Fruit fly (Drosophila melanogaster) whole organism, wandering third instar larva: ENCODE measurements around the gene CG1103.

ENCODE experiments used
- CG32264 ChIP-seq: fragments of 200-800 bp; sonication (Bioruptor generic); optimal IDR thresholded peaks from 2 replicates; lab custom pipeline; 2016; ENCODE audit warnings: missing biosample characterization, missing genetic modification characterization
- CrebA ChIP-seq: fragments of 200-800 bp; sonication (Bioruptor generic); optimal IDR thresholded peaks from 2 replicates; lab custom pipeline; 2016; ENCODE audit warnings: missing biosample characterization, mild to moderate bottlenecking, missing genetic modification characterization, borderline replicate concordance
- Dfd ChIP-seq: fragments of >200 bp; optimal IDR thresholded peaks from 2 replicates; lab custom pipeline; 2017; ENCODE audit warnings: missing biosample characterization, missing genetic modification characterization
- Dif ChIP-seq: fragments of 200-275, 200-300 bp; sonication (Bioruptor generic); optimal IDR thresholded peaks from 2 replicates; lab custom pipeline; 2018; ENCODE audit warnings: missing biosample characterization, missing genetic modification characterization; ENCODE audit not compliant: partially characterized antibody
- Hnf4 ChIP-seq: fragments of 200-800 bp; sonication (Bioruptor generic); optimal IDR thresholded peaks from 2 replicates; lab custom pipeline; 2016; ENCODE audit warnings: missing biosample characterization, mild to moderate bottlenecking, missing genetic modification characterization
- N ChIP-seq: fragments of >200 bp; optimal IDR thresholded peaks from 2 replicates; lab custom pipeline; 2018; ENCODE audit warnings: missing biosample characterization, missing external identifiers, missing genetic modification characterization
- OdsH ChIP-seq: fragments of 200-800 bp; sonication (Bioruptor generic); optimal IDR thresholded peaks from 2 replicates; lab custom pipeline; 2016; ENCODE audit warnings: missing biosample characterization, mild to moderate bottlenecking, missing genetic modification characterization
- Sp1 ChIP-seq: fragments of 200-800 bp; sonication (Bioruptor generic); optimal IDR thresholded peaks from 3 replicates; lab custom pipeline; 2019; ENCODE audit warnings: missing biosample characterization, mild to moderate bottlenecking, missing genetic modification characterization, moderate library complexity
- dl ChIP-seq, 2 experiments: fragments of 175-275, 200-275 bp in 1 of 2; fragments of 200-275 bp in 1 of 2; sonication (Bioruptor generic); optimal IDR thresholded peaks; lab custom pipeline; 2018; ENCODE audit warnings: mild to moderate bottlenecking in 2 of 2, missing biosample characterization in 2 of 2, missing genetic modification characterization in 2 of 2, moderate library complexity in 2 of 2; ENCODE audit not compliant: partially characterized antibody in 2 of 2, insufficient read depth in 1 of 2
- h ChIP-seq: fragments of 200-800 bp; sonication (Bioruptor generic); optimal IDR thresholded peaks from 3 replicates; lab custom pipeline; 2016; ENCODE audit warnings: missing biosample characterization, mild to moderate bottlenecking, missing genetic modification characterization
- jim ChIP-seq: fragments of 175-275, 200-325 bp; sonication (Bioruptor generic); optimal IDR thresholded peaks from 2 replicates; lab custom pipeline; 2016; ENCODE audit warnings: missing biosample characterization, mild to moderate bottlenecking, missing genetic modification characterization
- psq ChIP-seq: fragments of 200-800 bp; sonication (Bioruptor generic); optimal IDR thresholded peaks from 3 replicates; lab custom pipeline; 2017; ENCODE audit warnings: missing biosample characterization, mild to moderate bottlenecking, missing genetic modification characterization, moderate library complexity
- rgr ChIP-seq: fragments of 200-800 bp; sonication (Bioruptor generic); optimal IDR thresholded peaks from 3 replicates; lab custom pipeline; 2016; ENCODE audit warnings: missing biosample characterization, mild to moderate bottlenecking, missing genetic modification characterization
- sage ChIP-seq: fragments of 200-800 bp; sonication (Bioruptor generic); optimal IDR thresholded peaks from 2 replicates; lab custom pipeline; 2016; ENCODE audit warnings: missing biosample characterization, mild to moderate bottlenecking, missing genetic modification characterization

DNA sequence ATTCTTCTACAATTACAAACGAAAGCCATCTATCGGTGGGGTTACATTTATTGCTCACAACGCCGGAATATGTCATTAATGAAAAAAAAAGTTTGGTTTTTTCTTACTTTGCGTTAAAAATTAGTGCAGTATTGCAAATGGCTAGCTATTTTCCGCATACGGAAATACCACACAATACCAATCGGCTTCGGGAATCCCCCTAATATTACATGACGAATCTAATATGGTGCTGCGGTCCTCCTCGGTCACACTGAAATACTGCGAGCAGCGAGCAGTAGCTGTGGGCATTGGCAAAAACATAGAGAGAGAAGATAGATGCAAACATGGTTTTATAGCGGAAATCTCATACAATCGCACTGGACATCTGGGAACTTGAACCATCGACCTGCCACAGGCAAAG is 49.9 kb downstream of the CG1103 start, which contains the start of gene tub:
- TF ChIP-seq Hnf4 (GFP tag; lab: Kevin White, UChicago) (peak; percentile 51), N (GFP tag; lab: Kevin White, UChicago) (no peak), Dfd (no peak), Dif (GFP tag; lab: Kevin White, UChicago) (no peak), psq (peak; percentile 23), jim (no peak), Sp1 (GFP tag; lab: Kevin White, UChicago) (peak; percentile 41), rgr (peak; percentile 35), dl (GFP tag; optimal IDR thresholded peaks at IDR 0.05; lab: Kevin White, UChicago; ENCODE audit: insufficient read depth in 1 of 2, partially characterized antibody in 2 of 2) (no peak), CG32264 (GFP tag; lab: Kevin White, UChicago) (no peak), OdsH (GFP tag; lab: Kevin White, UChicago) (no peak), h (no peak), sage (GFP tag; lab: Kevin White, UChicago) (no peak), CrebA (GFP tag; lab: Kevin White, UChicago) (no peak)
